Worm (Caenorhabditis elegans): ENCODE measurements around the gene F21D5.3.
A peak's percentile ranks its signal among the peaks of the same experiment; 100 is the strongest.

F21D5.3 gene

ce11 chrIV:8784855-8785327 lies 54.3 kb downstream of the F21D5.3 start, which contains the start of gene C33D9.13:
TSS of gene C33D9.13 (minus strand) at chrIV:8785277.
- TF ChIP-seq pha-4 (tag; optimal IDR thresholded peaks at IDR 0.05): peak; percentile 21
- peak; percentile 1 for TF ChIP-seq ceh-28 (tag; optimal IDR thresholded peaks at IDR 0.05)
- TF ChIP-seq fkh-2 (tag; optimal IDR thresholded peaks at IDR 0.05): no peak

Measured in whole organism, L3 larva.